Worm (Caenorhabditis elegans): Measurements from ENCODE around the gene F10D7.11.

ce11 chrX:17374534-17374933 lies 11.9 kb downstream of the F10D7.11 start, which contains the start of gene F10D7.3:
- no peak for TF ChIP-seq lsy-2 (tag; optimal IDR thresholded peaks at IDR 0.05)
- no peak for TF ChIP-seq nhr-25 (tag; optimal IDR thresholded peaks at IDR 0.05)
- no peak for TF ChIP-seq aly-2 (tag; optimal IDR thresholded peaks at IDR 0.05)
